Worm (Caenorhabditis elegans): ENCODE measurements around the gene mdt-30.

The mdt-30 gene

DNA sequence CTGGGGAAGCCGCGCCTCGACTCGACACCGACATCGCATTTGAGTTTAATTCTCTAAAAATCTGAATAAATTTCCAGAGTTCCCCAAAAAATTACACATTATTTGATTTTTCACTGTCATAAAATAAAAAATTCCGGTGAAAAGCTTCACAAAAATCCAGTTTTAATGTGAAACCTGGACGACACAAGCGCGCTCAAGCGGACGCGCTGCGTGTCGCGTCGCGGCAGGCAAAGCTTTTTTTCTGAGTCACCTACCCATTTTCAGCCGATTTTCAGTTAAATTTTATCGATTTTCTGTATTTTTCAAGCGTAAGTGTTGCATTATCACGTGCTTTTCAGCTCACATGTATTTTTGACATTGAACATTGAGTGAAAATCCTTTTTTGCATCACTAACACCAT is 18.1 kb downstream of the mdt-30 start, which contains the start of gene cit-1.1:
Gene cit-1.1, minus strand, starts transcription at position 53 of the 400 bp plus-strand sequence.
- TF ChIP-seq nhr-80 (tag; optimal IDR thresholded peaks at IDR 0.05), result peak; percentile 15
- peak; percentile 97 for TF ChIP-seq madf-3 (GFP tag; IDR thresholded peaks at IDR 0.05)
- no peak for TF ChIP-seq F10E7.11 (tag; optimal IDR thresholded peaks at IDR 0.05)

DNA sequence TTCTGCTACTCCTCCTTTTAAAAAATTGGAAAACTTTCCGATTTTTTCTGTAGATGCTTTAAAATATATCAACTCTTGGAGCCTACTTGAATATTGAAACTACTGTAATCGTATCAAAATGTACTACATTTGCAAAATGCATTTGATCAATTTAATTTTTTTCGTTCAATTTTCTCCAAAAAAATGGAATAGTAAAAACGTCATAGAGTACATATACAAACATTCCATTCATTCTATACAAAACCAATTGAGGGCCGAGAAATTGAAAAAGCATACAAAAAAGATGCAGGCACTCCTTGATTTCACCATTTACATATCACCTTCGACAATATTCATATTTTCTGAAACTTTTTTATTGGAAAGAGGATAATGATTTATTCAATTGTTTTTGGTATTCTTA is 23.8 kb downstream of the mdt-30 start, which contains the start of gene C06G4.6:
Gene C06G4.6, plus strand, starts transcription at position 301 of the 400 bp plus-strand sequence.
- TF ChIP-seq T26A5.8 (tag; optimal IDR thresholded peaks at IDR 0.05), result no peak
- TF ChIP-seq rpc-1 (optimal IDR thresholded peaks at IDR 0.05), result no peak
- no peak for TF ChIP-seq rpc-1 (tag; optimal IDR thresholded peaks at IDR 0.05)
- no peak for TF ChIP-seq B0261.1 (tag; optimal IDR thresholded peaks at IDR 0.05)
- TF ChIP-seq unc-130 (GFP tag; optimal IDR thresholded peaks at IDR 0.05), result no peak
- no peak for TF ChIP-seq cebp-2 (GFP tag; IDR thresholded peaks at IDR 0.05)
- no peak for TF ChIP-seq sptf-2 (GFP tag; optimal IDR thresholded peaks at IDR 0.05)
- TF ChIP-seq unc-62 (GFP tag; optimal IDR thresholded peaks at IDR 0.05), result no peak
- TF ChIP-seq K11D2.4 (GFP tag; IDR thresholded peaks at IDR 0.05), result no peak
- TF ChIP-seq bed-1 (GFP tag; IDR thresholded peaks at IDR 0.05), result no peak
- TF ChIP-seq Y53G8AR.9 (GFP tag; conservative IDR thresholded peaks at IDR 0.05), result no peak
- no peak for TF ChIP-seq zim-3 (tag; optimal IDR thresholded peaks at IDR 0.05)
- TF ChIP-seq fkh-3 (tag; optimal IDR thresholded peaks at IDR 0.05), result no peak
- TF ChIP-seq zfh-2 (GFP tag; conservative IDR thresholded peaks at IDR 0.05), result no peak
- TF ChIP-seq sdz-38 (tag; optimal IDR thresholded peaks at IDR 0.05), result no peak
- no peak for TF ChIP-seq mes-4 (tag; optimal IDR thresholded peaks at IDR 0.05)
- TF ChIP-seq lsy-27 (tag; optimal IDR thresholded peaks at IDR 0.05; ENCODE audit: borderline replicate concordance, insufficient read depth), result no peak
- no peak for TF ChIP-seq tlf-1 (GFP tag; optimal IDR thresholded peaks at IDR 0.05)
- no peak for TF ChIP-seq efl-1 (GFP tag; optimal IDR thresholded peaks at IDR 0.05)
- no peak for TF ChIP-seq ceh-91 (GFP tag; IDR thresholded peaks at IDR 0.05)

DNA sequence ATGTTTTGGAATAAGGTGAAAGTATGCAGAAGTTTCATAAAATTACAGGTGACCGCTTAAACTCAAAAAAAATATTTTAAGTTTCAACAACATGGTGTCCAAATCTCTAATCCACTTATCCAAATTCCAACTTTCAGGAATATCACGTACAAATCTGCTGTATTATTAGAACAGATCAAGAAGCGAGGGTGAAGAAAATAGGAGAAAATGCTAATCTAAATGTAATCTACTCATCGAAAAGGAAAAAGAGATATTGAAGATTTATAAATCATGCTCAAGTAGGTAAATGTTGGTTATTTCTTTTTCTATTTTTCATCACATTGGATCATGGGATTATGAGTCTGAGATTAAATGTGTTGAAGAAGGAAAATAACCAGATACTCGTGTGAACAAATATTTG is 26.3 kb downstream of the mdt-30 start:
- no peak for TF ChIP-seq tbp1 (GFP tag; optimal IDR thresholded peaks at IDR 0.05)
- TF ChIP-seq cebp-1 (GFP tag; IDR thresholded peaks at IDR 0.05), result no peak
- no peak for TF ChIP-seq cebp-1 (tag; optimal IDR thresholded peaks at IDR 0.05)
- TF ChIP-seq pha-4 (tag; optimal IDR thresholded peaks at IDR 0.05), result no peak
- no peak for TF ChIP-seq D2030.7 (GFP tag; IDR thresholded peaks at IDR 0.05)
- TF ChIP-seq F23B12.7 (tag; optimal IDR thresholded peaks at IDR 0.05; ENCODE audit: insufficient read depth), result no peak
- no peak for TF ChIP-seq ztf-22 (GFP tag; optimal IDR thresholded peaks at IDR 0.05)
- TF ChIP-seq madf-6 (GFP tag; IDR thresholded peaks at IDR 0.05), result no peak
- TF ChIP-seq sptf-2 (GFP tag; optimal IDR thresholded peaks at IDR 0.05), result no peak
- TF ChIP-seq ztf-25 (GFP tag; IDR thresholded peaks at IDR 0.05), result no peak

ce11 chrIII:7997447-7998046 is 30.3 kb downstream of the mdt-30 start:
- TF ChIP-seq chd-7 (tag; optimal IDR thresholded peaks at IDR 0.05), result no peak
- TF ChIP-seq attf-5 (GFP tag; optimal IDR thresholded peaks at IDR 0.05), result no peak
- TF ChIP-seq tbp1 (GFP tag; optimal IDR thresholded peaks at IDR 0.05), result no peak
- TF ChIP-seq D2030.7 (GFP tag; IDR thresholded peaks at IDR 0.05), result no peak
- no peak for TF ChIP-seq T26A5.8 (tag; optimal IDR thresholded peaks at IDR 0.05)
- no peak for TF ChIP-seq nhr-90 (tag; optimal IDR thresholded peaks at IDR 0.05)
- no peak for TF ChIP-seq him-1 (tag; optimal IDR thresholded peaks at IDR 0.05)
- no peak for TF ChIP-seq F39B2.1 (GFP tag; IDR thresholded peaks at IDR 0.05)
- TF ChIP-seq F22D6.2 (tag; optimal IDR thresholded peaks at IDR 0.05), result no peak
- no peak for TF ChIP-seq unc-130 (GFP tag; optimal IDR thresholded peaks at IDR 0.05)
- no peak for TF ChIP-seq bed-1 (GFP tag; IDR thresholded peaks at IDR 0.05)
- TF ChIP-seq ets-4 (GFP tag; optimal IDR thresholded peaks at IDR 0.05), result no peak
- TF ChIP-seq sptf-2 (GFP tag; optimal IDR thresholded peaks at IDR 0.05), result no peak
- TF ChIP-seq mes-4 (tag; optimal IDR thresholded peaks at IDR 0.05), result no peak
- no peak for TF ChIP-seq snpc-4 (GFP tag; optimal IDR thresholded peaks at IDR 0.05)
- TF ChIP-seq snpc-4 (tag; optimal IDR thresholded peaks at IDR 0.05), result peak in 2 of 4 experiments; percentile 77 to 89
- no peak for TF ChIP-seq repo-1 (tag; optimal IDR thresholded peaks at IDR 0.05)
- peak; percentile 61 for TF ChIP-seq snpc-1.1 (tag; optimal IDR thresholded peaks at IDR 0.05; ENCODE audit: insufficient read depth)
- no peak for TF ChIP-seq snpc-3.4 (tag; optimal IDR thresholded peaks at IDR 0.05)
- no peak for TF ChIP-seq ekl-4 (GFP tag; IDR thresholded peaks at IDR 0.05)
